Worm (Caenorhabditis elegans) whole organism, L1 larva: ENCODE data around the gene F10E7.9.

Experiments
- C16A3.4 ChIP-seq: fragments of 150-350 bp; optimal IDR thresholded peaks from 2 replicates; lab custom pipeline; 2014; ENCODE audit warnings: missing biosample characterization, missing genetic modification characterization
- aha-1 ChIP-seq: fragments of 150-350 bp; optimal IDR thresholded peaks from 2 replicates; lab custom pipeline; 2014; ENCODE audit warnings: missing biosample characterization, missing genetic modification characterization
- aly-2 ChIP-seq: fragments of 150-350 bp; optimal IDR thresholded peaks from 2 replicates; lab custom pipeline; 2014; ENCODE audit warnings: missing biosample characterization, missing genetic modification characterization
- ama-1 ChIP-seq: fragments of 150-350 bp; optimal IDR thresholded peaks from 2 replicates; lab custom pipeline; 2014
- blmp-1 ChIP-seq: fragments of 150-350 bp; optimal IDR thresholded peaks from 2 replicates; lab custom pipeline; 2014; ENCODE audit warnings: missing biosample characterization, missing genetic modification characterization
- dpl-1 ChIP-seq, 3 experiments: fragments of 150-350 bp in 2 of 3; sonication (generic microtip) in 1 of 3; optimal IDR thresholded peaks; 2 replicates each; lab custom pipeline; 2014 to 2017; ENCODE audit warnings: missing biosample characterization in 3 of 3, missing genetic modification characterization in 3 of 3, missing genetic modification reagents in 3 of 3
- dsc-1 ChIP-seq: sonication (generic microtip); optimal IDR thresholded peaks from 2 replicates; lab custom pipeline; 2016; ENCODE audit warnings: mild to moderate bottlenecking, missing genetic modification characterization, missing compliant biosample characterization
- efl-1 ChIP-seq, 4 experiments: fragments of 150-350 bp; optimal IDR thresholded peaks in 3 of 4; peaks in 1 of 4; 1 replicate in 1 of 4; 2 replicates in 3 of 4; lab custom pipeline; 2014; ENCODE audit warnings: missing biosample characterization in 2 of 4, missing genetic modification characterization in 2 of 4, missing genetic modification reagents in 2 of 4
- egl-27 ChIP-seq, 2 experiments: fragments of 150-350 bp in 1 of 2; sonication (generic microtip); optimal IDR thresholded peaks; 3 replicates each; lab custom pipeline; 2017 to 2018; ENCODE audit warnings: missing biosample characterization in 2 of 2, missing genetic modification characterization in 2 of 2, missing genetic modification reagents in 2 of 2
- ets-5 ChIP-seq: fragments of 200-800 bp; sonication (Bioruptor generic); IDR thresholded peaks from 2 replicates; pipeline ENCODE4 v1.3.6; 2022; ENCODE audit warnings: missing genetic modification characterization, missing compliant biosample characterization
- fkh-8 ChIP-seq: sonication (generic microtip); optimal IDR thresholded peaks from 2 replicates; lab custom pipeline; 2016; ENCODE audit warnings: mild to moderate bottlenecking, missing genetic modification characterization, missing compliant biosample characterization
- fos-1 ChIP-seq: fragments of 150-350 bp; optimal IDR thresholded peaks from 2 replicates; lab custom pipeline; 2014; ENCODE audit warnings: missing biosample characterization, missing genetic modification characterization
- grh-1 ChIP-seq: fragments of 200-800 bp; sonication (Bioruptor generic); IDR thresholded peaks from 2 replicates; pipeline ENCODE4 v1.3.6; 2022; ENCODE audit warnings: missing genetic modification reagents, missing genetic modification characterization, missing compliant biosample characterization
- isw-1 ChIP-seq: fragments of 200-800 bp; sonication (Bioruptor generic); IDR thresholded peaks from 2 replicates; pipeline ENCODE4 v1.3.6; 2022; ENCODE audit warnings: missing genetic modification characterization, missing compliant biosample characterization
- lin-13 ChIP-seq: fragments of 150-350 bp; optimal IDR thresholded peaks from 2 replicates; lab custom pipeline; 2014; ENCODE audit warnings: missing biosample characterization, missing genetic modification reagents, missing genetic modification characterization
- lin-35 ChIP-seq, 2 experiments: fragments of 150-350 bp; optimal IDR thresholded peaks; 2 replicates each; lab custom pipeline; 2014; ENCODE audit warnings: missing biosample characterization in 2 of 2, missing genetic modification characterization in 2 of 2, missing genetic modification reagents in 2 of 2
- lir-3 ChIP-seq: sonication (generic microtip); optimal IDR thresholded peaks from 2 replicates; lab custom pipeline; 2016; ENCODE audit warnings: mild to moderate bottlenecking, missing genetic modification characterization, moderate library complexity, missing compliant biosample characterization; ENCODE audit not compliant: poor library complexity
- lsy-2 ChIP-seq, 2 experiments: fragments of 150-350 bp; optimal IDR thresholded peaks; 2 replicates each; lab custom pipeline; 2014; ENCODE audit warnings: missing biosample characterization in 2 of 2, missing genetic modification characterization in 2 of 2
- mab-9 ChIP-seq: fragments of 200-800 bp; sonication (Bioruptor generic); IDR thresholded peaks from 2 replicates; pipeline ENCODE4 v1.3.6; 2022; ENCODE audit warnings: missing genetic modification reagents, missing genetic modification characterization, missing compliant biosample characterization
- mdl-1 ChIP-seq, 2 experiments: fragments of 150-350 bp; optimal IDR thresholded peaks; 2 replicates each; lab custom pipeline; 2014 to 2017; ENCODE audit warnings: missing biosample characterization in 2 of 2, missing genetic modification characterization in 2 of 2, inconsistent platforms in 1 of 2
- nhr-12 ChIP-seq: sonication (generic microtip); optimal IDR thresholded peaks from 2 replicates; lab custom pipeline; 2017; ENCODE audit warnings: missing biosample characterization, missing genetic modification characterization
- nhr-19 ChIP-seq: fragments of 200-800 bp; sonication (Bioruptor generic); conservative IDR thresholded peaks from 2 replicates; pipeline ENCODE4 v1.3.6; 2022; ENCODE audit warnings: missing genetic modification characterization, missing compliant biosample characterization
- nhr-237 ChIP-seq: fragments of 150-350 bp; optimal IDR thresholded peaks from 2 replicates; lab custom pipeline; 2014; ENCODE audit warnings: missing biosample characterization, missing genetic modification characterization
- nhr-28 ChIP-seq: fragments of 150-350 bp; optimal IDR thresholded peaks from 2 replicates; lab custom pipeline; 2014; ENCODE audit warnings: missing biosample characterization, missing genetic modification characterization
- nhr-71 ChIP-seq: sonication (generic microtip); optimal IDR thresholded peaks from 2 replicates; lab custom pipeline; 2016; ENCODE audit warnings: mild to moderate bottlenecking, missing genetic modification characterization, moderate library complexity, missing compliant biosample characterization
- nhr-76 ChIP-seq: sonication (generic microtip); optimal IDR thresholded peaks from 2 replicates; lab custom pipeline; 2017; ENCODE audit warnings: missing biosample characterization, missing genetic modification characterization
- nhr-85 ChIP-seq: sonication (generic microtip); peaks from one replicate; lab custom pipeline; 2016; ENCODE audit warnings: missing genetic modification characterization, inconsistent platforms, missing compliant biosample characterization
- nhr-90 ChIP-seq: sonication (generic microtip); optimal IDR thresholded peaks from 2 replicates; lab custom pipeline; 2016; ENCODE audit warnings: mild to moderate bottlenecking, missing genetic modification characterization, missing compliant biosample characterization; ENCODE audit not compliant: poor library complexity
- pax-3 ChIP-seq: fragments of 200-800 bp; sonication (Bioruptor generic); optimal IDR thresholded peaks from 2 replicates; lab custom pipeline; 2018; ENCODE audit warnings: mild to moderate bottlenecking, missing genetic modification characterization, moderate library complexity, missing compliant biosample characterization
- pqm-1 ChIP-seq: sonication (generic microtip); optimal IDR thresholded peaks from 3 replicates; lab custom pipeline; 2017; ENCODE audit warnings: missing biosample characterization, missing genetic modification characterization
- rnt-1 ChIP-seq: sonication (generic microtip); optimal IDR thresholded peaks from 2 replicates; lab custom pipeline; 2016; ENCODE audit warnings: mild to moderate bottlenecking, missing genetic modification characterization, moderate library complexity, missing compliant biosample characterization
- snu-23 ChIP-seq: sonication (generic microtip); optimal IDR thresholded peaks from 2 replicates; lab custom pipeline; 2016; ENCODE audit warnings: missing genetic modification characterization, missing compliant biosample characterization
- sox-4 ChIP-seq: sonication (generic microtip); optimal IDR thresholded peaks from 2 replicates; lab custom pipeline; 2016; ENCODE audit warnings: missing genetic modification characterization, missing compliant biosample characterization
- sup-37 ChIP-seq: fragments of 200-800 bp; sonication (Bioruptor generic); optimal IDR thresholded peaks from 2 replicates; lab custom pipeline; 2018; ENCODE audit warnings: mild to moderate bottlenecking, missing genetic modification characterization, missing compliant biosample characterization
- unc-86 ChIP-seq: sonication (generic microtip); optimal IDR thresholded peaks from 2 replicates; lab custom pipeline; 2016; ENCODE audit warnings: missing genetic modification characterization, missing compliant biosample characterization
- unc-98 ChIP-seq: fragments of 200-800 bp; sonication (Bioruptor generic); IDR thresholded peaks from 2 replicates; pipeline ENCODE4 v1.3.6; 2022; ENCODE audit warnings: missing genetic modification characterization, missing compliant biosample characterization
- vab-15 ChIP-seq: sonication (generic microtip); optimal IDR thresholded peaks from 2 replicates; lab custom pipeline; 2017; ENCODE audit warnings: missing genotype, mild to moderate bottlenecking, missing genetic modification characterization, missing compliant biosample characterization
- xbp-1 ChIP-seq: sonication (generic microtip); optimal IDR thresholded peaks from 2 replicates; lab custom pipeline; 2016; ENCODE audit warnings: missing genetic modification characterization, missing compliant biosample characterization
- zag-1 ChIP-seq: fragments of 150-350 bp; optimal IDR thresholded peaks from 2 replicates; lab custom pipeline; 2014; ENCODE audit warnings: missing biosample characterization, missing genetic modification characterization

Gene F10E7.9

ce11 chrII:7100838-7101237 lies 9.0 kb downstream of the F10E7.9 start, which contains the start of gene mmaa-1:
mmaa-1 (minus strand) TSS chrII:7101165.
- TF ChIP-seq nhr-71, result peak; percentile 10
- no peak for TF ChIP-seq mab-9
- TF ChIP-seq efl-1 (optimal IDR thresholded peaks at IDR 0.05; lab: Kevin White, UChicago), result no peak
- no peak for TF ChIP-seq efl-1 (GFP tag; optimal IDR thresholded peaks at IDR 0.05 in 1 of 2; lab: Kevin White, UChicago)
- no peak for TF ChIP-seq nhr-76 (tag; lab: Kevin White, UChicago)
- no peak for TF ChIP-seq sox-4 (tag; lab: Kevin White, UChicago)

- TF ChIP-seq nhr-90 (tag; lab: Kevin White, UChicago), result peak; percentile 0
- TF ChIP-seq lsy-2 (tag; optimal IDR thresholded peaks at IDR 0.05; lab: Kevin White, UChicago), result no peak
- TF ChIP-seq nhr-71, result peak; percentile 22
Measured at ce11 chrII:7099231-7099630, 10.6 kb downstream of the F10E7.9 start.

ce11 chrII:7098578-7098977 lies 11.3 kb downstream of the F10E7.9 start, which contains the start of gene mct-5:
mct-5 (minus strand) TSS chrII:7098593.
- no peak for TF ChIP-seq vab-15 (tag; lab: Kevin White, UChicago)
- no peak for TF ChIP-seq pqm-1 (tag; lab: Kevin White, UChicago)
- TF ChIP-seq aha-1, result no peak
- TF ChIP-seq lin-35 (GFP tag; optimal IDR thresholded peaks at IDR 0.05; lab: Kevin White, UChicago), result no peak
- TF ChIP-seq isw-1 (GFP tag; lab: Robert Waterston, UW), result no peak
- TF ChIP-seq sup-37 (GFP tag; lab: Kevin White, UChicago), result no peak
- TF ChIP-seq egl-27 (tag; optimal IDR thresholded peaks at IDR 0.05; lab: Kevin White, UChicago), result no peak
- TF ChIP-seq aly-2 (tag; lab: Kevin White, UChicago), result no peak
- TF ChIP-seq nhr-12 (tag; lab: Kevin White, UChicago), result no peak
- no peak for TF ChIP-seq fos-1 (tag; lab: Kevin White, UChicago)
- no peak for TF ChIP-seq lin-13 (GFP tag; lab: Kevin White, UChicago)
- TF ChIP-seq unc-86 (tag; lab: Kevin White, UChicago), result no peak

- no peak for TF ChIP-seq xbp-1 (tag; lab: Kevin White, UChicago)
- TF ChIP-seq C16A3.4 (tag; lab: Kevin White, UChicago), result no peak
- TF ChIP-seq efl-1 (optimal IDR thresholded peaks at IDR 0.05; lab: Kevin White, UChicago), result no peak
- TF ChIP-seq efl-1 (GFP tag; optimal IDR thresholded peaks at IDR 0.05 in 1 of 2; lab: Kevin White, UChicago), result peak in 1 of 2 experiments; percentile 67
- TF ChIP-seq unc-98 (GFP tag; lab: Robert Waterston, UW), result no peak
Measured at ce11 chrII:7095970-7096369, 13.9 kb downstream of the F10E7.9 start.

- TF ChIP-seq nhr-85 (peak; percentile 60), ama-1 (lab: Kevin White, UChicago) (no peak)
Measured at ce11 chrII:7093339-7093821, 16.5 kb downstream of the F10E7.9 start, which contains the start of gene T02G5.3. T02G5.3 (plus strand) TSS chrII:7093389.

ce11 chrII:7090852-7091251 lies 19.0 kb downstream of the F10E7.9 start:
- TF ChIP-seq ets-5 (GFP tag; lab: Robert Waterston, UW) (no peak), ama-1 (lab: Kevin White, UChicago) (no peak), efl-1 (optimal IDR thresholded peaks at IDR 0.05; lab: Kevin White, UChicago) (no peak), efl-1 (GFP tag; optimal IDR thresholded peaks at IDR 0.05 in 1 of 2; lab: Kevin White, UChicago) (peak in 1 of 2 experiments; percentile 2), zag-1 (tag; lab: Kevin White, UChicago) (no peak)
- TF ChIP-seq, all 84 proteins: peak for 1

- TF ChIP-seq lsy-2 (tag; optimal IDR thresholded peaks at IDR 0.05; lab: Kevin White, UChicago) (peak; percentile 26 to 54), nhr-71 (peak; percentile 82), mab-9 (peak; percentile 39; the same call in 1 of the 2 replicates), blmp-1 (tag; lab: Kevin White, UChicago) (peak; percentile 12), pqm-1 (tag; lab: Kevin White, UChicago) (no peak), pax-3 (tag; lab: Kevin White, UChicago) (peak; percentile 24), grh-1 (GFP tag; lab: Robert Waterston, UW) (peak; percentile 96), dsc-1 (peak; percentile 6), nhr-19 (GFP tag; lab: Robert Waterston, UW) (peak; percentile 55), nhr-237 (tag; lab: Kevin White, UChicago) (no peak), mdl-1 (tag; optimal IDR thresholded peaks at IDR 0.05; lab: Kevin White, UChicago) (peak in 1 of 2 experiments; percentile 38), vab-15 (tag; lab: Kevin White, UChicago) (peak; percentile 69), dpl-1 (GFP tag; optimal IDR thresholded peaks at IDR 0.05; lab: Kevin White, UChicago) (peak in 1 of 3 experiments; percentile 13), snu-23 (GFP tag; lab: Kevin White, UChicago) (peak; percentile 73), nhr-28 (tag; lab: Kevin White, UChicago) (no peak), fkh-8 (tag; lab: Kevin White, UChicago) (no peak), lir-3 (tag; lab: Kevin White, UChicago) (peak; percentile 41), rnt-1 (tag; lab: Kevin White, UChicago) (peak; percentile 12)
Measured at ce11 chrII:7090085-7090484, 19.8 kb downstream of the F10E7.9 start.
